Worm (Caenorhabditis elegans): ENCODE results near the gene hpo-18.

hpo-18 gene

ce11 chrV:4373656-4374055 lies 27.4 kb upstream of the hpo-18 start:
- TF ChIP-seq unc-39 (tag; optimal IDR thresholded peaks at IDR 0.05) (no peak), pha-4 (tag; optimal IDR thresholded peaks at IDR 0.05) (no peak), sea-2 (GFP tag; optimal IDR thresholded peaks at IDR 0.05) (no peak), elt-3 (tag; optimal IDR thresholded peaks at IDR 0.05) (no peak), jun-1 (tag; optimal IDR thresholded peaks at IDR 0.05) (no peak)

ce11 chrV:4372986-4373385 lies 26.8 kb upstream of the hpo-18 start:
- no peak for TF ChIP-seq R02D3.7 (tag; optimal IDR thresholded peaks at IDR 0.05)
- no peak for TF ChIP-seq aly-2 (tag; optimal IDR thresholded peaks at IDR 0.05)
- no peak for TF ChIP-seq daf-12 (tag; optimal IDR thresholded peaks at IDR 0.05)
- TF ChIP-seq egl-5 (tag; optimal IDR thresholded peaks at IDR 0.05) = no peak
- no peak for TF ChIP-seq hmg-11 (tag; optimal IDR thresholded peaks at IDR 0.05)

- TF ChIP-seq elt-3 (tag; optimal IDR thresholded peaks at IDR 0.05) = no peak
- no peak for TF ChIP-seq ztf-11 (tag; optimal IDR thresholded peaks at IDR 0.05)
- no peak for TF ChIP-seq nhr-25 (tag; optimal IDR thresholded peaks at IDR 0.05)
- TF ChIP-seq tbx-2 (tag; optimal IDR thresholded peaks at IDR 0.05) = no peak
- TF ChIP-seq pha-4 (tag; optimal IDR thresholded peaks at IDR 0.05) = peak; percentile 48
- no peak for TF ChIP-seq ceh-28 (tag; optimal IDR thresholded peaks at IDR 0.05)
- TF ChIP-seq hmg-11 (tag; optimal IDR thresholded peaks at IDR 0.05) = peak; percentile 62
- peak; percentile 69 for TF ChIP-seq nhr-23 (tag; optimal IDR thresholded peaks at IDR 0.05)
- peak; percentile 61 for TF ChIP-seq lin-15B (tag; optimal IDR thresholded peaks at IDR 0.05)
- TF ChIP-seq mdl-1 (tag; optimal IDR thresholded peaks at IDR 0.05) = no peak
- peak; percentile 74 for TF ChIP-seq elt-2 (tag; optimal IDR thresholded peaks at IDR 0.05)
- TF ChIP-seq nfya-1 (tag; optimal IDR thresholded peaks at IDR 0.05; ENCODE audit: insufficient read depth) = peak; percentile 64
- no peak for TF ChIP-seq sea-2 (GFP tag; optimal IDR thresholded peaks at IDR 0.05)
- no peak for TF ChIP-seq ceh-9 (tag; optimal IDR thresholded peaks at IDR 0.05)
- TF ChIP-seq pqm-1 (tag; optimal IDR thresholded peaks at IDR 0.05) = no peak
- TF ChIP-seq skn-1 (tag; optimal IDR thresholded peaks at IDR 0.05) = no peak
- no peak for TF ChIP-seq ceh-16 (tag; optimal IDR thresholded peaks at IDR 0.05)
- TF ChIP-seq nhr-43 (tag; optimal IDR thresholded peaks at IDR 0.05; ENCODE audit: poor library complexity, severe bottlenecking) = no peak
- no peak for TF ChIP-seq fkh-10 (GFP tag; optimal IDR thresholded peaks at IDR 0.05)
- TF ChIP-seq nhr-237 (tag; optimal IDR thresholded peaks at IDR 0.05) = no peak
- no peak for TF ChIP-seq R02D3.7 (tag; optimal IDR thresholded peaks at IDR 0.05)
- no peak for TF ChIP-seq fkh-2 (tag; optimal IDR thresholded peaks at IDR 0.05)
- TF ChIP-seq jun-1 (tag; optimal IDR thresholded peaks at IDR 0.05) = peak; percentile 24
- TF ChIP-seq lin-39 (tag; optimal IDR thresholded peaks at IDR 0.05) = peak; percentile 16
- no peak for TF ChIP-seq ceh-82 (tag; optimal IDR thresholded peaks at IDR 0.05)
Observed at ce11 chrV:4371309-4371933, 25.2 kb upstream of the hpo-18 start, which contains the start of the genes gmpr-1 and fipp-1. TSS of gene gmpr-1 (minus strand) at chrV:4371383. TSS of gene fipp-1 (plus strand) at chrV:4371807.

- TF ChIP-seq R02D3.7 (tag; optimal IDR thresholded peaks at IDR 0.05) = no peak
- TF ChIP-seq ztf-4 (tag; optimal IDR thresholded peaks at IDR 0.05) = no peak
- TF ChIP-seq eor-1 (tag; optimal IDR thresholded peaks at IDR 0.05) = no peak
- TF ChIP-seq nhr-23 (tag; optimal IDR thresholded peaks at IDR 0.05) = no peak
- no peak for TF ChIP-seq fos-1 (tag; optimal IDR thresholded peaks at IDR 0.05)
- no peak for TF ChIP-seq unc-39 (tag; optimal IDR thresholded peaks at IDR 0.05)
- TF ChIP-seq ztf-11 (tag; optimal IDR thresholded peaks at IDR 0.05) = no peak
Observed at ce11 chrV:4370515-4370914, 24.3 kb upstream of the hpo-18 start.

ce11 chrV:4366440-4366839 lies 20.2 kb upstream of the hpo-18 start, which contains the start of gene F32D1.11:
TSS of gene F32D1.11 (minus strand) at chrV:4366540.
- TF ChIP-seq snpc-4 (tag; optimal IDR thresholded peaks at IDR 0.05) (no peak), nfya-1 (tag; optimal IDR thresholded peaks at IDR 0.05; ENCODE audit: insufficient read depth) (no peak), zag-1 (tag; optimal IDR thresholded peaks at IDR 0.05) (no peak), nhr-76 (tag; optimal IDR thresholded peaks at IDR 0.05) (no peak), elt-1 (tag; optimal IDR thresholded peaks at IDR 0.05) (no peak), nhr-12 (tag; optimal IDR thresholded peaks at IDR 0.05) (no peak), lin-15B (tag; optimal IDR thresholded peaks at IDR 0.05) (no peak)
